Worm (Caenorhabditis elegans) whole organism, late embryonic: ENCODE data around the gene C18D11.10.
"Not testable (repeated sequence)": the region's sequence is repeated elsewhere in the genome, so short reads cannot be mapped to it uniquely, and the experiment has no call there.

ENCODE experiments used
- ahr-1 ChIP-seq: sonication (generic microtip); optimal IDR thresholded peaks from 2 replicates; lab custom pipeline; 2016; ENCODE audit warnings: missing genetic modification characterization, missing compliant biosample characterization
- che-1 ChIP-seq: sonication (generic microtip); optimal IDR thresholded peaks from 2 replicates; lab custom pipeline; 2016; ENCODE audit warnings: mild to moderate bottlenecking, missing genetic modification characterization, missing compliant biosample characterization

DNA sequence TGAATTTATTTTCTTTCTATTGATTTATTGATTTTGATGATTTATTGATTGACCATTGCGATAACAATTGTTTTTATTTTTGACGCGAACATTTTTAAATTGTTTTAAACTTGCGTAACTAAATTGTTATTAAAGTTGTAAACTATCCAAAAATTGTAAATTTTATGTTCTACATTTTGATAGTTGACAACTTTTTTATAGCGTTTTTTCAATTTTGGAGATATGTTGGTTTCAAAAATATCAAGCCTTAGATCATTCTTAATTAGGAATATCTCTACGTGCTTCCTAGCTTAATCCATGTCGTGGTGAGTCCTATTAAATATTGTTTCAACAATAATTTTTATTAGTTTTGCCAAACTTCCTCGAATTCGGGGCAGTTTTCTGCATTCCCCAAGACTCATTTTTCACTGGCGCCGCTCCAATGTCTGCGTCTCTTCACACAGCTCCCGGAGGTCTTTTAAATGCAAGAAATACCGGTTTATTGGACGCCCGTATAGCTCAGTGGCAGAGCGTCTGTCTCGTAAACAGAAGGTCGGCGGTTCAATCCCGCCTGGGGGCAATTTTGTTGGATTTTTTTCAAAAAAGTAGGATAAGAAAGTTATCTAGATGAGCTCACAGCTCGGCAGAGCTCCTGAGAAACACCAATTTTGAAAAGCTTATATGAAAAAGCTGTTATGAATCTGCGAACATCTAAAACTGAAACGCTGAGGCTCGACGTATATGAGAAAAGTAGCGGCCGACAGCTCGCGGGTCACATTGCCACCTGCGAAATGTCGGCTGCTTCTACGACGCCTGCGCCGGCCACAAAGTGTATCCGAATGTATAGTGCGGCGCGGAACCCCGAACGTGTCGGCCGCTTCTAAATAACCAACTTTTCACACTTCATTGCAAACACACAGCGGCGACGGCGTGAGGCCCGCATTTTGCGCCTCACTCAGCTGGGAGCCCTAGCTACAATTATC is 14.9 kb upstream of the C18D11.10 start, which contains the start of gene C24H11.2:
- TF ChIP-seq ahr-1 (tag; lab: Kevin White, UChicago) = not testable (repeated sequence)
- peak; percentile 48 for TF ChIP-seq che-1 (tag; lab: Kevin White, UChicago)
